Worm (Caenorhabditis elegans) whole organism, early embryonic: Measurements from ENCODE around the gene K09A11.1.

Experiments
- B0310.2 ChIP-seq: sonication (generic microtip); optimal IDR thresholded peaks from 2 replicates; lab custom pipeline; 2016; ENCODE audit warnings: mild to moderate bottlenecking, missing genetic modification characterization, missing compliant biosample characterization
- F13C5.2 ChIP-seq: sonication (generic microtip); optimal IDR thresholded peaks from 2 replicates; lab custom pipeline; 2017; ENCODE audit warnings: mild to moderate bottlenecking, missing genetic modification characterization, inconsistent platforms, missing compliant biosample characterization
- aly-1 ChIP-seq: sonication (generic microtip); optimal IDR thresholded peaks from 2 replicates; lab custom pipeline; 2016; ENCODE audit warnings: missing genetic modification characterization, missing compliant biosample characterization
- ama-1 ChIP-seq: fragments of 150-350 bp; optimal IDR thresholded peaks from 2 replicates; lab custom pipeline; 2014
- ceh-13 ChIP-seq: fragments of 200-800 bp; sonication (Bioruptor generic); optimal IDR thresholded peaks from 2 replicates; lab custom pipeline; 2018; ENCODE audit warnings: mild to moderate bottlenecking, missing genetic modification characterization, missing compliant biosample characterization
- ceh-36 ChIP-seq: sonication (generic microtip); optimal IDR thresholded peaks from 2 replicates; lab custom pipeline; 2016; ENCODE audit warnings: missing genetic modification characterization, inconsistent platforms, missing compliant biosample characterization
- ets-7 ChIP-seq: sonication (generic microtip); optimal IDR thresholded peaks from 2 replicates; lab custom pipeline; 2016; ENCODE audit warnings: missing genotype, missing genetic modification characterization, missing compliant biosample characterization
- flt-1 ChIP-seq: fragments of 200-800 bp; sonication (Bioruptor generic); IDR thresholded peaks from 2 replicates; pipeline ENCODE4 v1.3.6; 2022; ENCODE audit warnings: missing genetic modification characterization, missing compliant biosample characterization
- hmbx-1 ChIP-seq: sonication (generic microtip); optimal IDR thresholded peaks from 2 replicates; lab custom pipeline; 2016; ENCODE audit warnings: mild to moderate bottlenecking, missing genetic modification characterization, missing compliant biosample characterization
- hmg-4 ChIP-seq: fragments of 200-800 bp; sonication (Bioruptor generic); optimal IDR thresholded peaks from 2 replicates; lab custom pipeline; 2018; ENCODE audit warnings: mild to moderate bottlenecking, missing genetic modification characterization, missing compliant biosample characterization
- hnd-1 ChIP-seq: sonication (generic microtip); optimal IDR thresholded peaks from 2 replicates; lab custom pipeline; 2016; ENCODE audit warnings: missing genetic modification characterization, missing compliant biosample characterization
- pes-1 ChIP-seq: fragments of 200-800 bp; sonication (Bioruptor generic); IDR thresholded peaks from 2 replicates; pipeline ENCODE4 v1.3.6; 2022; ENCODE audit warnings: missing genetic modification reagents, missing genetic modification characterization, missing compliant biosample characterization
- scrt-1 ChIP-seq: fragments of 200-800 bp; sonication (Bioruptor generic); IDR thresholded peaks from 2 replicates; pipeline ENCODE4 v1.3.6; 2022; ENCODE audit warnings: missing genetic modification characterization, missing compliant biosample characterization
- sea-1 ChIP-seq: fragments of 200-800 bp; sonication (Bioruptor generic); conservative IDR thresholded peaks from 2 replicates; pipeline ENCODE4 v1.3.6; 2022; ENCODE audit warnings: missing genetic modification characterization, missing compliant biosample characterization
- tbx-11 ChIP-seq: fragments of 200-800 bp; sonication (Bioruptor generic); IDR thresholded peaks from 2 replicates; pipeline ENCODE4 v1.3.6; 2022; ENCODE audit warnings: missing genetic modification characterization, missing compliant biosample characterization
- tbx-37 ChIP-seq: fragments of 200-800 bp; sonication (Bioruptor generic); conservative IDR thresholded peaks from 2 replicates; pipeline ENCODE4 v1.3.6; 2022; ENCODE audit warnings: missing genetic modification reagents, missing genetic modification characterization, missing compliant biosample characterization
- tra-4 ChIP-seq: sonication (generic microtip); optimal IDR thresholded peaks from 2 replicates; lab custom pipeline; 2017; ENCODE audit warnings: missing genetic modification characterization, missing compliant biosample characterization

Gene K09A11.1

DNA sequence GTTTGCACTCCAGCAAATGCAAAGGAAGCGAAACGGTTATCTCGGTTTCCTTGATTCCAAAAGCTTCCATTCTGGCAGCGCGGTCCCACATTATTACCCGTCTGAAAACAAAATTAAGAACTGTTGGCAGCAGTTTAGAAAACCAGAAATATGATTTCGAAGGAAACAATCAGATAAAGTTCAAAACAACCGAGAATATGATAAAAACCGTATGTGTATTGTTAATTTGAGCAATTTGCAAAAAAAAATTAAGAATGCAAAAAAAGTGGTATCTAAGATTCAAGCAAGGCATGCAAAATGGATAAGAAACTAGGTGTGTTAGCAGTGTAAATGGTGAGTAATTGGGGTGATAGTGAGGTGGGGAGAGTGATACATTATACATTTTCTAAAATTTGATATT is 26.4 kb downstream of the K09A11.1 start, which contains the start of gene R04D3.4:
Gene R04D3.4, minus strand, starts transcription at position 101 of the 400 bp plus-strand sequence.
- no peak for TF ChIP-seq tbx-37 (GFP tag; lab: Robert Waterston, UW)
- TF ChIP-seq ceh-36: no peak
- no peak for TF ChIP-seq pes-1
- no peak for TF ChIP-seq aly-1 (tag; lab: Kevin White, UChicago)
- no peak for TF ChIP-seq tra-4
- no peak for TF ChIP-seq tbx-11 (GFP tag; lab: Robert Waterston, UW)
- no peak for TF ChIP-seq ets-7
- TF ChIP-seq ceh-13 (GFP tag; lab: Kevin White, UChicago): no peak
- TF ChIP-seq hnd-1 (tag; lab: Kevin White, UChicago): no peak

DNA sequence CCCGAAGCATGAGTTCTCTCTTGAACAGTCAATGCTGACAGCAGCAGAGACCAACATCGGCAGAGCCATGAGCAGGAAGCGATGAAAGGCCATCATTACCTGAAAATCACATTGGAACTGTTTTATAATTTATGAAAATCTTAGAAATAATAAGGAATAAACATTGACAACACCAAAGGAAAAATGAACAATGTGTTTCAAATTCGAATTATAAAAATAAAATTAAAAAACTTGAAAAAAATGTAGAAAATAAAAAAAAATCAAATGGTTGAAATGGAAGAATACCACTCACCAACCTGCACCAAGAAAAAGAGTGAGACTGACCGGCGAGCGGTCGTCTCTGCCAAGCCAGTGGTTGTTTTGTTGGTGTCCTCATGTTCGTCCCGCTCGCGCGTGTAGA is 28.2 kb downstream of the K09A11.1 start, which contains the start of gene R04D3.3:
Gene R04D3.3, minus strand, starts transcription at position 101 of the 400 bp plus-strand sequence.
- TF ChIP-seq flt-1 (GFP tag; lab: Robert Waterston, UW): no peak
- no peak for TF ChIP-seq hmg-4 (GFP tag; lab: Kevin White, UChicago)
- TF ChIP-seq ceh-36: no peak
- TF ChIP-seq tra-4: no peak
- TF ChIP-seq tbx-11 (GFP tag; lab: Robert Waterston, UW): no peak
- TF ChIP-seq sea-1: no peak
- TF ChIP-seq ets-7: no peak
- TF ChIP-seq tbx-37 (GFP tag; lab: Robert Waterston, UW): no peak
- no peak for TF ChIP-seq scrt-1 (GFP tag; lab: Robert Waterston, UW)
- TF ChIP-seq hnd-1 (tag; lab: Kevin White, UChicago): no peak
- TF ChIP-seq F13C5.2 (tag; lab: Kevin White, UChicago): no peak
- no peak for TF ChIP-seq B0310.2 (tag; lab: Kevin White, UChicago)

ce11 chrX:13291506-13291905 is 29.2 kb downstream of the K09A11.1 start, which contains the start of gene srd-38:
srd-38 (plus strand) TSS chrX:13291806.
- TF ChIP-seq ets-7 (no peak), ama-1 (lab: Kevin White, UChicago) (no peak), B0310.2 (tag; lab: Kevin White, UChicago) (no peak), flt-1 (GFP tag; lab: Robert Waterston, UW) (no peak), sea-1 (no peak), F13C5.2 (tag; lab: Kevin White, UChicago) (no peak), hmg-4 (GFP tag; lab: Kevin White, UChicago) (no peak), tbx-37 (GFP tag; lab: Robert Waterston, UW) (no peak), ceh-13 (GFP tag; lab: Kevin White, UChicago) (no peak), ceh-36 (no peak), scrt-1 (GFP tag; lab: Robert Waterston, UW) (no peak), pes-1 (no peak), aly-1 (tag; lab: Kevin White, UChicago) (no peak), tra-4 (no peak), hnd-1 (tag; lab: Kevin White, UChicago) (no peak), tbx-11 (GFP tag; lab: Robert Waterston, UW) (no peak), hmbx-1 (tag; lab: Kevin White, UChicago) (no peak)

DNA sequence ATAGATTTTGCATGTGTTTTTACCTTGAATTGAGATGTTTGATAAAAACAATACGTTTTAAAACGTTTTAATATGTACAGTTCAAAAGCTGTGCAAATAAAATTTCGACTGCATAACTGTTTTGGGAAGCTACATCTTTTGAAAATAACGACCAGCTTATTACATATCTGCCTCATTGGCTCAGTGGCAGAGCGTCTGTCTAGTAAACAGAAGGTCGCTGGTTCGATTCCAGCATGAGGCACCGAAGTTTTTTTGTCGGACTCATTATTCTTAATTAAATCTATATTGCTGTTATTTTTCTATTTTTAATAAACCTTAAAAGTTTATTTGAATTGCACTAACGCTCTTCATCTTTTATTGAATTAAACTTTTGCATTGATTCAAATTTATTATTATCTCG is 30.7 kb downstream of the K09A11.1 start:
- TF ChIP-seq scrt-1 (GFP tag; lab: Robert Waterston, UW) (no peak), ceh-13 (GFP tag; lab: Kevin White, UChicago) (no peak), pes-1 (no peak), F13C5.2 (tag; lab: Kevin White, UChicago) (no peak), tbx-37 (GFP tag; lab: Robert Waterston, UW) (no peak), tbx-11 (GFP tag; lab: Robert Waterston, UW) (no peak), ama-1 (lab: Kevin White, UChicago) (no peak), aly-1 (tag; lab: Kevin White, UChicago) (no peak), ets-7 (no peak), hmbx-1 (tag; lab: Kevin White, UChicago) (no peak), hnd-1 (tag; lab: Kevin White, UChicago) (no peak), hmg-4 (GFP tag; lab: Kevin White, UChicago) (no peak)

DNA sequence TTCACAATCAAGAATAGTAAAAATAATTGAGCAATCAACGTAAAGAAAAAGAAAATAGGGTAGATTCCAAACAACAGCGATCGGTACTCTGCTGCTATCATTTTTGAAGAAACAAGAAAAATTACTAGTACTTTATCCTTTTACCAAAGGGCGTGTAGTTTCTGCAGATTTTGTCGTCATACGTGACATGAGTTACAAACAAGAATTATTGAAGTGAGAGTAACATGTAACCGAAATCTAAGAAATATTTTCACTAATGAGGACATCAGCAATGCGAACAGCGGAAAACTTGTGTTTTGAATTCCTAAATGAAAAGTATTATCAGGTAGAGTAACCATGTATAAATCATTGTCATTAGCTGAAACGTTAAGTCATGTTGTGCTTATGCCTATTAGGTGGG is 32.4 kb downstream of the K09A11.1 start, which contains the start of gene srd-36:
Gene srd-36, minus strand, starts transcription at position 101 of the 400 bp plus-strand sequence.
- no peak for TF ChIP-seq aly-1 (tag; lab: Kevin White, UChicago)
- no peak for TF ChIP-seq scrt-1 (GFP tag; lab: Robert Waterston, UW)
- TF ChIP-seq ceh-13 (GFP tag; lab: Kevin White, UChicago): no peak
- no peak for TF ChIP-seq B0310.2 (tag; lab: Kevin White, UChicago)
- TF ChIP-seq tbx-37 (GFP tag; lab: Robert Waterston, UW): no peak
- no peak for TF ChIP-seq ceh-36
- no peak for TF ChIP-seq pes-1
- TF ChIP-seq tra-4: no peak
- TF ChIP-seq ama-1 (lab: Kevin White, UChicago): no peak
- no peak for TF ChIP-seq hmg-4 (GFP tag; lab: Kevin White, UChicago)
- TF ChIP-seq ets-7: no peak

DNA sequence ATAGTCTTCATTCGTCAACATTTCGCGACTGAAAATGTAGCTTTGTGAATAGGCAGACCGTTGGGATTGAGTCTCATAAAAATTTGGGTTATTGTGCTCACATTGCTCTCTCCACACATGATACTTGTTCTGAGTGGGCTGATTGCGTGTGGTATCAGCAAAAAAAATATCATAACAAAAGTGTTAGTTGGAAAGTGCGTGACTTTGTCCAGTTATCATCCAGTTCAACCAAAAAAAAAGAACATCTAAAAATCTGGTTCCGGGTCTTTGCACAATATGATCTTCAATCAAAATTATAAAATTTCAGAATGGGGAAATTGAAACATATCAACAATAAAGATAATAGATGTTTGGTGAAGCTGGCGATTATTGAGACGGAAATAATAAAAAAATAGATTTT is 38.2 kb downstream of the K09A11.1 start, which contains the start of gene srd-39:
Gene srd-39, minus strand, starts transcription at position 101 of the 400 bp plus-strand sequence.
- TF ChIP-seq F13C5.2 (tag; lab: Kevin White, UChicago) (no peak), ets-7 (no peak), aly-1 (tag; lab: Kevin White, UChicago) (no peak), flt-1 (GFP tag; lab: Robert Waterston, UW) (no peak), tra-4 (no peak), sea-1 (no peak), hmbx-1 (tag; lab: Kevin White, UChicago) (no peak), tbx-11 (GFP tag; lab: Robert Waterston, UW) (no peak), hnd-1 (tag; lab: Kevin White, UChicago) (no peak), tbx-37 (GFP tag; lab: Robert Waterston, UW) (no peak), pes-1 (no peak), ama-1 (lab: Kevin White, UChicago) (no peak), hmg-4 (GFP tag; lab: Kevin White, UChicago) (no peak), scrt-1 (GFP tag; lab: Robert Waterston, UW) (no peak), ceh-13 (GFP tag; lab: Kevin White, UChicago) (no peak)

DNA sequence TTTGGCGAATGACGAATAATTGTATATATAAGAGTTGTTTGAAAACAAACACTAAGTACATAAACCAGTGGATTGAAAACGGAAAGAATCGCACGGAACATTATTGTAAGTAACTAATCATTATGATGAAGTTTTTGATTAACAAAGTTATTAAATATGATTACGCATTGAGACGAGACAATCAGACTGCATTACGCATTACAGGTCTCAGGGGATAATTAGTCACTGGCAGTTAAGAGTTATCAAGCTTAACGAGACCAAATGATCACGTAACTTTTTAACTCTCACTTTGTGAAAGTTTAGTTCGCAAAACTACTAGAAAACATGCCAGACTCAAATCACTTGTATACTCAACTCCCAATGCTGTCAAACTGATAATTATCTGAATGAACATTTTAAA is 41.1 kb downstream of the K09A11.1 start, which contains the start of gene srd-42:
Gene srd-42, minus strand, starts transcription at position 101 of the 400 bp plus-strand sequence.
- TF ChIP-seq flt-1 (GFP tag; lab: Robert Waterston, UW): no peak
- no peak for TF ChIP-seq sea-1
- no peak for TF ChIP-seq tbx-37 (GFP tag; lab: Robert Waterston, UW)
- no peak for TF ChIP-seq pes-1
- TF ChIP-seq aly-1 (tag; lab: Kevin White, UChicago): no peak
- TF ChIP-seq F13C5.2 (tag; lab: Kevin White, UChicago): no peak
- no peak for TF ChIP-seq hmbx-1 (tag; lab: Kevin White, UChicago)
- TF ChIP-seq tbx-11 (GFP tag; lab: Robert Waterston, UW): no peak
- TF ChIP-seq scrt-1 (GFP tag; lab: Robert Waterston, UW): no peak
- no peak for TF ChIP-seq ets-7
- TF ChIP-seq hmg-4 (GFP tag; lab: Kevin White, UChicago): no peak
- no peak for TF ChIP-seq tra-4
- TF ChIP-seq hnd-1 (tag; lab: Kevin White, UChicago): no peak
- no peak for TF ChIP-seq ceh-36
- TF ChIP-seq ama-1 (lab: Kevin White, UChicago): no peak
- no peak for TF ChIP-seq B0310.2 (tag; lab: Kevin White, UChicago)
- TF ChIP-seq ceh-13 (GFP tag; lab: Kevin White, UChicago): no peak
